Worm (Caenorhabditis elegans): ENCODE results near the gene ZK632.10.

ce11 chrIII:9843715-9844114 lies 16.2 kb upstream of the ZK632.10 start, which contains the start of gene K11H3.5:
- TF ChIP-seq B0336.3 (GFP tag; IDR thresholded peaks at IDR 0.05) (no peak), F57A8.1 (GFP tag; optimal IDR thresholded peaks at IDR 0.05) (no peak), sea-2 (GFP tag; IDR thresholded peaks at IDR 0.05) (no peak), him-1 (tag; optimal IDR thresholded peaks at IDR 0.05) (no peak), snpc-4 (GFP tag; optimal IDR thresholded peaks at IDR 0.05) (no peak), snpc-4 (tag; optimal IDR thresholded peaks at IDR 0.05) (no peak)

All from whole organism, young adult.